Worm (Caenorhabditis elegans): Measurements from ENCODE around the gene unc-8.

DNA sequence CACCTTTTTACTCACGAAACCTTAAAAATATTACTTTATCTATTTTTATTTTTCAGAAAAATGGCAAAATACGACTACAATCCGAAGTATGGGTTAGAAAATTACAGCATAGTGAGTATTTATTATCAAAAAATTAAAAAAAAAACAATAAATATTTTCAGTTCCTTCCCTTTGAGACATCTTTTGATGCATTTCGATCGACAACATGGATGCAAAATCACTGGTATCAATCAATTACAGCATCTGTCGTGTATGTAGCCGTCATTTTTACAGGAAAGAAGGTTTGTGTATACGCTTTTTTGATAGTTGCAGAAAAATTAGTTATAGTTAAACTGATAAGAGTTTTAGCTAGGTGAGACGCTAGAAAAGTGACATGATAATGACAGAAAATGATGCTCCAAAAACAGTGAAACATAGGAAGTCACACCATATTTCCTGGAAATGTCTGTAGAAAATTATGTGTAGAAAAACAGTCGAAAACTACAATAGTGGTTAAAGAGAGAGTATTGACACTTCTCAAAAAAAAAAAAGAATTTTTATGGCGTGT lies 40.8 kb downstream of the unc-8 start, which contains the start of gene elo-3:
- TF ChIP-seq hnd-1 (tag; optimal IDR thresholded peaks at IDR 0.05) = no peak
- TF ChIP-seq ceh-36 (tag; optimal IDR thresholded peaks at IDR 0.05) = no peak
- TF ChIP-seq ama-1 (optimal IDR thresholded peaks at IDR 0.05) = no peak
